Worm (Caenorhabditis elegans) whole organism, dauer: ENCODE results near the gene soc-2.

Experiments used
- unc-62 ChIP-seq: sonication (generic microtip); optimal IDR thresholded peaks from 2 replicates; lab custom pipeline; 2017; ENCODE audit warnings: missing biosample characterization, missing genetic modification reagents, missing genetic modification characterization

The soc-2 gene

DNA sequence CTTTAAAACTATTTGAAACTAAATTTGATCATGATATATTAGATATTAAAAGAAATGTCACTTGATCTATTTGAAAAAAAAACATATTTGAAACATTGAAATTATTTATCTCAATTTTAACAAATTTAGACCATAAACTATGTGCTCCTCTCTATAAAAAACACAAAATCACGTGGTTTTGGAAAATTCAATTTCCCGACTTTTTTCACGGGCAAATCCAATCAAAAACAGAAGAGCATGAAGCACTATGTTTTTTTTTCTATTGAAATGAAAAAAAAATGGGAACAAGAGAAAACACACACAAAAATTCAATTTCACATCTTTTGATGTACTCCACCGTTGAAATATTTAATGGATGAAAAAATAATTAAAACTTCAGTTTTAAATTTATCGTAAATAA, 13.1 kb downstream of the soc-2 start:
- no peak for TF ChIP-seq unc-62 (GFP tag; lab: Kevin White, UChicago)

DNA sequence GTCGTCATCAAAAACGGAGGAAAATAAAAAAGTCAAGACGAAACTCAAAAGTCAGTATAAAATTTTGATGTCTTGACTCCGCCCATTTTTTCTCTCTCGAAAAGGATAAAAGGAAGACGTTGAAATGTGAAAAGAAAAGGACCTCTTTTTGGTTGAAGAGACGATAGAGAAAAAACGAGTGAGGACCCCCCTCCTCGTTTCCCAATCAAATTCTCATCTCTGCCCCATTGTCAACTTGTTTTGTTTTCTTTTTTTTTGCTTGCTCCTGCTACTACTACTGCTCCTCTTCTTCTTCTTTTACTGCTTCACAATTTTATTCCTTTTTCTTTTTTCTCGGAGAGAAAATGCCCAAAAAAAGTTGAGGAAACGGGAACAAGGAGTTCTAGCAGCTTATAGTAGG, 14.5 kb downstream of the soc-2 start:
- TF ChIP-seq unc-62 (GFP tag; lab: Kevin White, UChicago), result no peak

DNA sequence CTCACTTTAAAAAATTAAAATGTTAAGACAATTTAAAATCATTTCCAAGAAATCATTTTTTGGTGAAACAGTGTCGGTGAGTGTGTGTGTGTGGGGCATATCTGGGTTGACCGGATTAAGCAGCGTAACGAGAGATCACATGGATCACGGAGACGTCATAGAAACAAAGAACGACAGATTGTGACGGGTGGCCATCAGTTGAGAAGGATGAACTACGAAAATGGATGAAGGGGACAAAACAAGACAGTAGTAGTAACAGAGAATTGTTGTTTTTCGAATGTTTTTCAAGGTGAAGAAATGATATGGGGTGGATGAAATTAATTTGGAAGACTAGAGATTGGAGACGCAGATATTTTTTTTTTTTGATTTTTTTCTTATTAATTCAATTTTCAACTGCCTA, 15.8 kb downstream of the soc-2 start:
- no peak for TF ChIP-seq unc-62 (GFP tag; lab: Kevin White, UChicago)

DNA sequence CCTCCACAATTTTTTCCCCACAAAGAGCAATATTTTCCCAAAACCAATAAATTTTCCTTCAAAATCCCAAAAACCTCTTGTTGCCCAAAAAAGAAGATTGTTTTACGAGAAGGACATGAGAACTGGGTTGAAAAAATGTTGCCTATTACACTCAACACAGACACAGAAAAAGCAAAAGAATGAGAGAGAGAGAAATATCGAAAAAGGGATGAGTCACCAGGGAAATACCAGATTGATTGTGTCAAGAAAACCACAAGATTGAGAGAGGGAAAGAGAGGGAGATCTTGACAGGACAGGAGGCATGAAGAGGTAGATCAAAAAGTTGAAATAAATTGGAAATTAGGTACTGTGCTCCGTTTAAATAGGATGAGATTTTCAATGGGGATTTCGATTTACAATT, 17.5 kb downstream of the soc-2 start:
- TF ChIP-seq unc-62 (GFP tag; lab: Kevin White, UChicago), result no peak

DNA sequence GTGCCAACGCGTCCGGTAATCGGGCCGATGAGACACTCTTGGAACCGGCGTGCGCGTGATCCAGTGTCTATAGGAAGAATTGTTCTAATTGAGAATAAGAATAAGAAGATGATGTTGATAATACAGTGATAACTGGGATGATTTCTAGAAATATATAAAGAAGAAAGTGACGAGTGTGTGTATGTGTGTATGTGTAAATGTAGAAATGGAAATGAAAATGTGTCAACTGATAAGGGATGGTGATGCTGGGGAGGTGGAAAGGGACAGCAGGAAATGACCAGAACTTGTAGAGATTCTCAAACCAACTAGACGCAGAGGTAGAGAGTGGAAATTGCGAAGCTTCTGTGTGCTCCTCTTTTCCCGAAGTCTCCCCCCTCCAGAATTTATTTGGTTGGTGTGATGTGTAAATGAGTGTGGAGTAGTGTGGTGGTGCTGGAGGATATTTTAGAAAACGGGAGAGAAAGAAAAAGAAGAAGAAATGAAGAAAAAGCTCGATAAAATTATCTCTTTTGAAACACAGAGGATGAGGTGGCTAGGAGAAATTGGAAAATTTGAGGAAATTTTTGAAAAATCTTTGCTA, 18.4 kb downstream of the soc-2 start:
- TF ChIP-seq unc-62 (GFP tag; lab: Kevin White, UChicago), result no peak

DNA sequence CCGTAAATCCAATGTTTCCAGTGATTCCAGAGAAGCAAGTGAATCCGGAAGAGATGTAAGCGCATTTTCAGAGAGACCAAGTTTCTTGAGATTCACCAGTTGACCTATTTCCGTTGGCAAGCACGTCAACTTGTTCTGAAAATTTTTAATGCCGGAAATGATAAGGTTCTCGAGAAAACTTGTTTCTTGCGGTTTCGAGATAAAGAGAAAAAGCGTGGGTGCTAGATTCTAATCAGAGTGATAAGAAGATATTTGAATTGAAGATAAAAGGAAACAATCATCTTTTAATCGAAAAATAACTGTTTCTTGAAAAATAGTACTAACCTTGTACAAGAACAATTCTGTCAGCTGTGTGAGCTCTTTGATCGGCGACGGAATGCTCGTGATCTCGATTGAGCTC, 20.5 kb downstream of the soc-2 start:
- no peak for TF ChIP-seq unc-62 (GFP tag; lab: Kevin White, UChicago)

DNA sequence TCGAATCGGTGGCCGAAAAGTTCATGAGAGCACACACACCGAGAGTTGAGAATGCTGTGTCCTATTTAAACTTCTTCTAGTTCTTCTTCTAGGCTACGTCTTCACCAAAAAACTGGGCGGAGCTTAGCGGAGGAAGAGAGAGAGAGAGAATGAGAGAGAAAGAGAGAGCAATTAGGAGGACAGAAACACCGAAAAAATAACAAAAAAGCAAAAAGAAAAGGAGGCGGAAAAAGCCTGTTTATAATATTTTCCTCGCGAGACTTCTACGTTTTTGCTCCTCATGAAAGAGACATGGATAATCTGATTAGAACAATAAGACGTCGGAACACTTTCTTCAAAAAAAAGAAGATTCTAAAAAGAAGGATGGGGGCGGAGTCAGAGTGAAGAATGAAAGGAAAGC, 30.3 kb downstream of the soc-2 start, which contains the start of gene tkr-3:
Gene tkr-3, minus strand, starts transcription at position 101 of the 400 bp plus-strand sequence.
- TF ChIP-seq unc-62 (GFP tag; lab: Kevin White, UChicago), result no peak

DNA sequence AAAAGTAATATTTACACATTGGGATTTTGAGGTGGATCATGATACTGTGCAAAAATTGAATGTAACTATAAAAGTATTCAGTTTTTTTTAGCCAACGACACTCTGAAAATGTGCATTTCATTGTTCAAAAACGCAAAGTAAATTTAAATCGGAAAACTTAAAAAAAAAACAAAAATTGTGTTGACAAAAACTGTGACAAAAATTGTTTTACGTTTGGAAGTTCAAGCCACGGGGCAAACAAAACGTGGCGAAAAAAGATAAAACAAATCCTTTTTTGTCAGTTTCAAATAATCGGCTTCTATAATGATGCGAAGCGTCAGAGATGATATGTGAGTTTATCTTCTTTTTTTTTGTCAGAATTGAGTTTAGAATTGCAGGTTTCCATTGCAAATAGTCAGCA, 40.8 kb downstream of the soc-2 start, which contains the start of gene AC7.3:
Gene AC7.3, plus strand, starts transcription at position 301 of the 400 bp plus-strand sequence.
- no peak for TF ChIP-seq unc-62 (GFP tag; lab: Kevin White, UChicago)

DNA sequence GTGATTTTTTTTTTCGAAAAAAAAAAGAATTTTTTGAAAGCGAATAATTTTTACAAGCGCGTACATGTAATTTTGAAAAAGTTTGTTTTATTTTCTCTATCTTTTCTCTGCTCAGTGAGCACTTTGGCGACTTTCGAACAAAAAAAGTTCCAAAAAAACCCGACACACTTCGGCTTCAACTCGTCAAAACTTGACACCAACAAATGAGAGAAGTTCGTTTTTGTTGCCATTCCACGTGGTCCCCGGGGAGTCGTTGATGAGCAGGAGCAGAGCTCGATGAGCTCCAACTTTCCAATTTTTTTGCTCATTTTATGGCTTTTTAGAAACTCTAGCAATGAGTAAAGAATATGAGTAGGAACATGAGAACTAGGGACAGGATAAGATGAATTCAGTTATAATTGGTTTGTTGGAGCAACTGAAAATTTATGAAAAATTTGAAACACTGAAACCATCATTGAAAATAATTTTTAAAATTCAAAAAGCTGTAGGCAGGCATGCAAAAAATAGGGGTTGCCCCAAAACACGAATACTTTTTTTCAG, 41.8 kb downstream of the soc-2 start:
- TF ChIP-seq unc-62 (GFP tag; lab: Kevin White, UChicago), result no peak

DNA sequence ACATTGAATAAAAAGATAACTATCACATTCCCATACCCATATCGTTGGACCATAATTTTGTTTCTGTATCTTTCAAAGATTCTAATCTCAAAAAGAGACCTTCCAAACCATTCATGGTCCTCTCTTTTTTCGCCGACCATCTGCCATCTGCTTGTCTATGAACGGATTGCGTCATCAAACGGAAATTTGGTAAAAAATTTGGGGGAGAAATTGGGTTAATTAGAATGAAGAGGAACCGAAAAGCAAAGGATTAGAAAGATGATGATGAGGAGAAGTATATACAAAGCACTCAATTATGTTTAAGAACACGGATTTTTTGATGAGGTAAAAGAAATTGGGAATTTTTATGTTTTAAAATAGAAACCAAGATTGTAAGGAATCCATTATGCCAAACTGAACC, 42.3 kb downstream of the soc-2 start:
- no peak for TF ChIP-seq unc-62 (GFP tag; lab: Kevin White, UChicago)

DNA sequence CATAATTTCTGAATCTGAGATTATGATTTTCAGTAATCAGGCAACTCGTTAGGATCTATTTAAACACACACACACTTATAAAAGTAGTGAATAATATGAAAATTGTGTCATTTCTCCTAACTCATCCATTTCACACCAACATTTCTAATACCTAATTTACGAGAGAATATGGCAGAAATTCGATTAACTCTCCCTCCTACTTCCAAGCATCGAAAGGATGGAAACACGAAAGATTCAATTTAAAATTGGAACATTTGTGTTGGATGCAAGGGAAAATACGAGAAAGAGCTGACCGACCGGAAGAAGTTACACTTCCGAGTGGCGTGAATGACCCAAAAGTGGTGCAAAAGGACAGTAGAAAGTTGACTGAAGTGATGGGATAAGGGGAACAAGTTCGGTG, 43.3 kb downstream of the soc-2 start:
- TF ChIP-seq unc-62 (GFP tag; lab: Kevin White, UChicago), result no peak

DNA sequence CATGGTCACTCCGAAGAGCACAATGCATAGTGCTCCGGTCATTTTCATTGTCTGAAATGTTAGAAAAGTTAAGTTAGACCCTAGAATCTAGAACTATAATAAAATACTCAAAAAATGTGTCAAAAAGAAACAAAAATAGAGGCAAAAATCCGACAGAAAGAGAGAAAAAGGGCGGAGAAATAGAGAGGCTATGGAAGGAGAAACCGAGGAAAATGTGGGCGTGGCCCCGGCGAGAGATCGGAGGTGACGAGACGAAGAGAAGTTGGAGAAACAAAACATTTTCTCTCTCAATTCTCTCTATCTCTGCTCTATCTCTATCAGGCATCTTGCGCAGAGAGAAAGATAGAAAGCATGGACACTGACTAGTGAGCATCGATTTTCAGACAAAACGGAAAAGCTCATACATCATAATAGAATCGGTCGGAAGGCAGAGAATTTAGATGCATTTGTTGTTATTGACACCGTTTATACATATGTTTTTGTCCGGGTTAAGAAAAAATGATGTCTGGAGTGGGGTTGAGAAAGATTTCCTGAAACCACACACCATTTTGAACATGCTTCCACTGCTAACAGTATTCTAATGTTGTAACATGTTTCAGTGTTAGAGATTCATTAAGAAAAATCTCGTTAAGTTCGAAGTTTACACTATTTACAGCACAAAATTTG, 48.9 kb downstream of the soc-2 start, which contains the start of gene C02B10.3:
Gene C02B10.3, minus strand, starts transcription at position 51 of the 666 bp plus-strand sequence.
- no peak for TF ChIP-seq unc-62 (GFP tag; lab: Kevin White, UChicago)

DNA sequence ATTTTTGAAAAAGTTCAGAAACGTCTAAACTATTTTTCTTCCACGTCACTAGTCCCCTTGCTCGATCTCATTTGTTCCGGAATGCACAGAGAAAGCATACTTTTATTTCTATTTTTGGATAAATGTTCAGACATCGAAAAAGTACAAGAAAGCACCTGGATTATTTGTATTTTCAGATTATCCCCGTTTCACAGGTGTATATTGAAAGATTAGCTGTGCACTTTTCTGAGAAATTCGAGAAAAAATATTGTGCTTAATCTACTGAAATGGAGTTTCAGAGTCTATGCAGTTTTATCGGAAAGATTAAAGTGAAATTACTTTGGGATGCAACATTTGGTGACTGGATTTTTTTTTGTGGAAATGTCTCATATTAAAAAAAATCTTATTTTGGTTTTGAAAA, 50.3 kb downstream of the soc-2 start:
- no peak for TF ChIP-seq unc-62 (GFP tag; lab: Kevin White, UChicago)

DNA sequence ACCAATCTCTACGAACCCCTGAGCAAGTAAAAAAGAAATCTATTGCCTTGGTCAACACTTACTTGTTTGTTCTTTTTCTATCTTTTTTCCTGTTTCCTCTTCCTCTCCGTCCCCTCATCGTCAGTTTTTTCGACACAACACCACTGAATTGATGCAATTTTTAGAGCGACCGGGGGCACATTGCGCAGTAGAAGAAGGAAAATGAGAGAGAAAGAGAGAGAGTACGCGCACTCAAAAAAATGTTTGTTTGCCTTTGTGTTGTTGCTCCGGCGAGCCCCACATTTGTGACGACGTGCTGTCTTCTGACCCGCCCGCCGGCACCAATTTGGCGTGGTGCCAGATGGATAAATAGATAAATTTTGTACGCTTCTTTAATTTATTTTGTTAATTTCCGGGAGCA, 52.1 kb downstream of the soc-2 start:
- TF ChIP-seq unc-62 (GFP tag; lab: Kevin White, UChicago), result no peak

DNA sequence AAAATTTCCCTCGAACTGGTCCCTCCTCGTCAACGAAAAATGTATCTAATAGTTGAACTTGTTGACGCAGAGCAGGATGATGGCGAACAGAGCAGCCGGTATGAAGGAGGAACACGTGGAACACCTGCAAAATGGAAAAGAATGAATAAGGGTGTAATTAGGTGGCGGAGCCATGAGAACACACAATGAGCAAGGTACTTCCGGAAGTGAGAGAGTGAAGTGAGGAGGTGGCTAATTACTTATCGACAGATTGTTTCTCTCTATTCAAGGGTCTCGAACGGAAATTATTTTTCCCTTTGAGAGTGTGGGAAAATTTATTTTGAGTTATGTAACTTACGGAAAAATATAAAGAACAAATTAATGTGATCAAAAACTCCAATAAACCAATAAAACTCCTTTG, 58.8 kb downstream of the soc-2 start:
- no peak for TF ChIP-seq unc-62 (GFP tag; lab: Kevin White, UChicago)

DNA sequence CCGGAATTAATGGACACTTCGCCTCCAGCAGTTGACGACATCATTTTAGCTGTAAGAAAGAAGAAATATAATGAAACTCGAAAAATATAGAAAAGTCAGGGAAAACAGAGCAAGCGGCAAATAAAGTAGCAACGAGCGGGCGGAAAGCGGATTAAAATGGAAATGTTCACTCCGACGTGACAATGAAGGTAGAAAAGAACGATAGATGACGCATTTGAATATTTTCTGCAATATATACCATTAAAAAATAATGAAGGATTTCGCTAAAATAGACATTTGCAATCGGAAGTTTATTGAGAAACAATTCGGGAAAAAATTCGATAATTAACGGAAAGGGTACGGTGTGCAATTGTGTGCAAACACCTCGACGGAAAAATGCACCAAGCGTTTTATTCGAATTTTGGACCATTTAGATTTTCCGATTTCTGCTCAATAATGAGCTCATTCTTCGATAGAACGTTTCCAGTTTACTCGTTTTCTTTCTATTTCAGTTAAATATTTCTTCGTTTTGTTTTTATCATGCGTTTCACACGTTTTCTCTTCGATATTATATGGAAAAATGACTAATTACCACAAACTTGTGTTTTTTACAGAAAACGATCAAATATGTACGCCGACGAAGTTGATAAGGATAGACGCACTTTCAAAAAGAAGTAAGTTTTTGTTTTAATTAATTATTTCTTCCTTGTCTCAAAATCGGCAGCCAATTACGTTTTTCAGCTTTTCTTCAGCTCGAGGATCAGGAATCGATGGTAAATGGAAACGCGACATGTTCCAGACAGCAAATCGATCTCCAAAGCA, 61.1 kb downstream of the soc-2 start, which contains the start of the genes snpn-1 and C02B10.4:
Gene snpn-1, minus strand, starts transcription at position 51 of the 801 bp plus-strand sequence.
Gene C02B10.4, plus strand, starts transcription at position 594 of the 801 bp plus-strand sequence.
- no peak for TF ChIP-seq unc-62 (GFP tag; lab: Kevin White, UChicago)
